Worm (Caenorhabditis elegans) whole organism, L4 larva: ENCODE data around the gene srz-66.

Experiments
- D1046.2 ChIP-seq: fragments of 200-800 bp; sonication (Bioruptor generic); IDR thresholded peaks from 2 replicates; pipeline ENCODE4 v1.3.6; 2022; ENCODE audit warnings: missing genetic modification characterization, missing compliant biosample characterization
- F10B5.3 ChIP-seq: sonication (generic microtip); optimal IDR thresholded peaks from 2 replicates; lab custom pipeline; 2016; ENCODE audit warnings: mild to moderate bottlenecking, missing genetic modification characterization, missing compliant biosample characterization
- T20F7.1 ChIP-seq: fragments of 200-800 bp; sonication (Bioruptor generic); optimal IDR thresholded peaks from 2 replicates; lab custom pipeline; 2018; ENCODE audit warnings: mild to moderate bottlenecking, missing genetic modification characterization, missing compliant biosample characterization
- Y75B8A.6 ChIP-seq: fragments of 200-800 bp; sonication (Bioruptor generic); IDR thresholded peaks from 2 replicates; pipeline ENCODE4 v1.3.6; 2022; ENCODE audit warnings: missing genetic modification reagents, missing genetic modification characterization, missing compliant biosample characterization
- aha-1 ChIP-seq: fragments of 150-350 bp; peaks from one replicate; lab custom pipeline; 2014; ENCODE audit warnings: missing biosample characterization, missing genetic modification characterization
- aly-2 ChIP-seq: sonication (generic microtip); optimal IDR thresholded peaks from 2 replicates; lab custom pipeline; 2018; ENCODE audit warnings: missing biosample characterization, missing genetic modification characterization
- arid-1 ChIP-seq: fragments of 200-800 bp; sonication (Bioruptor generic); conservative IDR thresholded peaks from 2 replicates; pipeline ENCODE4 v1.3.6; 2022; ENCODE audit warnings: missing genetic modification reagents, missing genetic modification characterization, missing compliant biosample characterization
- attf-4 ChIP-seq: sonication (generic microtip); optimal IDR thresholded peaks from 3 replicates; lab custom pipeline; 2017; ENCODE audit warnings: missing biosample characterization, missing genetic modification characterization
- ceh-44 ChIP-seq: fragments of 200-800 bp; sonication (Bioruptor generic); IDR thresholded peaks from 2 replicates; pipeline ENCODE4 v1.3.6; 2022; ENCODE audit warnings: missing genetic modification reagents, missing genetic modification characterization, missing compliant biosample characterization
- daf-19 ChIP-seq: fragments of 200-800 bp; sonication (Bioruptor generic); conservative IDR thresholded peaks from 2 replicates; pipeline ENCODE4 v1.3.6; 2022; ENCODE audit warnings: missing genetic modification characterization, missing compliant biosample characterization
- dmd-6 ChIP-seq: fragments of 200-800 bp; sonication (Bioruptor generic); IDR thresholded peaks from 2 replicates; pipeline ENCODE4 v1.3.6; 2022; ENCODE audit warnings: missing genetic modification reagents, missing genetic modification characterization, missing compliant biosample characterization
- dmd-9 ChIP-seq: fragments of 200-800 bp; sonication (Bioruptor generic); IDR thresholded peaks from 2 replicates; pipeline ENCODE4 v1.3.6; 2022; ENCODE audit warnings: missing genetic modification reagents, missing genetic modification characterization, missing compliant biosample characterization
- duxl-1 ChIP-seq: sonication (generic microtip); optimal IDR thresholded peaks from 2 replicates; lab custom pipeline; 2016; ENCODE audit warnings: mild to moderate bottlenecking, missing genetic modification characterization, moderate library complexity, missing compliant biosample characterization; ENCODE audit not compliant: poor library complexity
- lin-38 ChIP-seq: fragments of 200-800 bp; sonication (Bioruptor generic); IDR thresholded peaks from 2 replicates; pipeline ENCODE4 v1.3.6; 2022; ENCODE audit warnings: missing genetic modification reagents, missing genetic modification characterization, missing compliant biosample characterization
- lsy-2 ChIP-seq, 2 experiments: fragments of 150-350 bp in 1 of 2; sonication (generic microtip) in 1 of 2; optimal IDR thresholded peaks; 2 replicates each; lab custom pipeline; 2014 to 2017; ENCODE audit warnings: missing biosample characterization in 2 of 2, missing genetic modification characterization in 2 of 2
- madf-5 ChIP-seq, 2 experiments: fragments of 200-800 bp; sonication (Bioruptor generic); IDR thresholded peaks; 2 replicates each; pipeline ENCODE4 v1.3.6; 2022; ENCODE audit warnings: missing compliant biosample characterization in 2 of 2, missing genetic modification characterization in 2 of 2
- madf-9 ChIP-seq: fragments of 200-800 bp; sonication (Bioruptor generic); conservative IDR thresholded peaks from 2 replicates; pipeline ENCODE4 v1.3.6; 2022; ENCODE audit warnings: missing genetic modification reagents, missing genetic modification characterization, missing compliant biosample characterization
- mep-1 ChIP-seq: fragments of 150-350 bp; sonication (generic microtip); optimal IDR thresholded peaks from 3 replicates; lab custom pipeline; 2014; ENCODE audit warnings: missing biosample characterization, missing genetic modification characterization
- nhr-11 ChIP-seq: fragments of 150-350 bp; optimal IDR thresholded peaks from 2 replicates; lab custom pipeline; 2014; ENCODE audit warnings: missing biosample characterization, missing genetic modification characterization
- php-3 ChIP-seq: fragments of 200-800 bp; sonication (Bioruptor generic); IDR thresholded peaks from 2 replicates; pipeline ENCODE4 v1.3.6; 2022; ENCODE audit warnings: missing genetic modification reagents, missing genetic modification characterization, missing compliant biosample characterization
- saeg-2 ChIP-seq: fragments of 200-800 bp; sonication (Bioruptor generic); IDR thresholded peaks from 2 replicates; pipeline ENCODE4 v1.3.6; 2022; ENCODE audit warnings: missing genetic modification reagents, missing genetic modification characterization, missing compliant biosample characterization
- sdz-12 ChIP-seq: fragments of 200-800 bp; sonication (Bioruptor generic); optimal IDR thresholded peaks from 2 replicates; lab custom pipeline; 2018; ENCODE audit warnings: mild to moderate bottlenecking, missing genetic modification characterization, missing compliant biosample characterization
- set-16 ChIP-seq: fragments of 200-800 bp; sonication (Bioruptor generic); IDR thresholded peaks from 2 replicates; pipeline ENCODE4 v1.3.6; 2022; ENCODE audit warnings: missing genetic modification reagents, missing genetic modification characterization, missing compliant biosample characterization
- zip-11 ChIP-seq: fragments of 200-800 bp; sonication (Bioruptor generic); IDR thresholded peaks from 2 replicates; pipeline ENCODE4 v1.3.6; 2022; ENCODE audit warnings: missing genetic modification characterization, missing compliant biosample characterization
- ztf-7 ChIP-seq: fragments of 150-350 bp; optimal IDR thresholded peaks from 2 replicates; lab custom pipeline; 2014; ENCODE audit warnings: missing biosample characterization, missing genetic modification characterization

srz-66 gene

DNA sequence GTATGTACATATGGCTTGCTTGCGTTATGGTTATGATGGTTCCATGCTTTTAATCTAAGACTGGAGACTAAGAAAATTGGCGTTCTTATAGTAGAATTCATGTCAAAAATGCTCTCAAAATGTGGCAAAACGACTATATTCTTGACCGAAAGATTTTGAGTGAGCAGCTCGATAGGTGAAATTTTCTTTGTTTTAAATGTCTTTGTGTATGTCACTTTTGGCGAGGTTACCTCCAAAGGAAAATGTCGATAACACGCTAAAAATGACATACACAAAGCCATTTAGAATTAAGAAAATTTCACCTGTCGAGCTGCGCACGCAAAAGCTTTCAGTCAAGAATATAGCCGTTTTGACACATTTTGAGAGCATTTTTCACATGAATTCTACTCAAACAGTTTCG is at the start of gene srz-66:
Gene srz-66, minus strand, starts transcription at position 101 of the 400 bp plus-strand sequence.
- TF ChIP-seq mep-1 (tag; lab: Kevin White, UChicago) (no peak), arid-1 (no peak)

DNA sequence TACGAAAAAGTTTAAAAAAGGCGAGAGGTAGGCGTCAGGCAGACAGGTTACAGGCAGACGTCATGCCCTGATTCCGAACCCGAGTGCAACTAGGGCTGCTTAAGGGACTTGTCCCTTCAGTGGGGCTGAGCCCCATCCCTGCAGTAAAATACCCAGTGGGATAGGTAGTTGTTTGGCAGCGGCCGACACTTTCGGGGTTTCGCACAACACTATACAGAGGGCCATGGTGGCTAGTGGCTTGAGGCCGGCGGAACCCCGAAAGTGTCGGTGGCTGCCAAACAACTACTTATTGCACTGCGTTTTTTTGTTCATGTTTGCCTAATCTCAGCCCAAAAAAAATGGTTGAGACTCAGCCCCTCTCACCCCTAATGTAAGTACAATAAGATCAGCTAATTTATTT is 48.2 kb upstream of the srz-66 start:
- TF ChIP-seq nhr-11 (tag; lab: Kevin White, UChicago) (no peak), set-16 (GFP tag; lab: Robert Waterston, UW) (no peak), madf-5 (GFP tag; IDR thresholded peaks at IDR 0.05; lab: Robert Waterston, UW) (0 out of 4 replicates have a peak, but pooled peaks of 1 of the 2 experiments have one; percentile 12)

ce11 chrV:17212743-17213142 is 45.4 kb upstream of the srz-66 start, which contains the start of gene srh-113:
TSS of gene srh-113 (plus strand) at chrV:17213043.
- no peak for TF ChIP-seq ceh-44 (GFP tag; lab: Robert Waterston, UW)
- TF ChIP-seq T20F7.1 (GFP tag; lab: Kevin White, UChicago): no peak
- TF ChIP-seq zip-11 (GFP tag; lab: Robert Waterston, UW): no peak
- no peak for TF ChIP-seq php-3
- TF ChIP-seq sdz-12 (GFP tag; lab: Kevin White, UChicago): no peak
- no peak for TF ChIP-seq madf-9 (GFP tag; lab: Robert Waterston, UW)
- TF ChIP-seq, all 104 proteins: peak for 0

ce11 chrV:17211989-17212731 is 44.8 kb upstream of the srz-66 start, which contains the start of gene srh-236:
TSS of gene srh-236 (minus strand) at chrV:17212039.
- TF ChIP-seq saeg-2 (GFP tag; lab: Robert Waterston, UW) (no peak), set-16 (GFP tag; lab: Robert Waterston, UW) (peak; percentile 86)

DNA sequence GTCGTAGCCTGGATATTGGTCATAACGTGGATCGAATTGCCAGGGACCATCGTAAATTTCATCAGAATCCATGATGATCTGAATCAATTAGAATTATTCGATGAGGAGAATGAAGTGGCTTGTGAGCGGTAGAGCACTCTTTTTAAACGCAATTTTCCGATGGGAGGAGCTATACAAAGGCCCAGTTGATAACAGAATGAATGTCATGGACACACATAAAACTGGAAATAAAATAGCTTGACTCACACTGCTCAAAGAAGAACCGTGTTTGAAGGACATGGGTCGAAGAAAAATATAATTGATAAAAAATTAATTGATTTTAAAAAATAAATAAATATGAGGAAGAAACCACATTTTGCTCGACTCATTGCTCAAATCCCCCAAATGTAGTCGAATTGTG is 40.7 kb upstream of the srz-66 start, which contains the start of gene Y68A4A.13:
Gene Y68A4A.13, minus strand, starts transcription at position 101 of the 400 bp plus-strand sequence.
- TF ChIP-seq D1046.2 (no peak), aha-1 (tag; lab: Kevin White, UChicago) (peak; percentile 44)

ce11 chrV:17206469-17206868 is 39.1 kb upstream of the srz-66 start:
- TF ChIP-seq set-16 (GFP tag; lab: Robert Waterston, UW) (peak; percentile 92), ztf-7 (tag; lab: Kevin White, UChicago) (no peak)
- TF ChIP-seq, all 104 proteins: peak for 1

DNA sequence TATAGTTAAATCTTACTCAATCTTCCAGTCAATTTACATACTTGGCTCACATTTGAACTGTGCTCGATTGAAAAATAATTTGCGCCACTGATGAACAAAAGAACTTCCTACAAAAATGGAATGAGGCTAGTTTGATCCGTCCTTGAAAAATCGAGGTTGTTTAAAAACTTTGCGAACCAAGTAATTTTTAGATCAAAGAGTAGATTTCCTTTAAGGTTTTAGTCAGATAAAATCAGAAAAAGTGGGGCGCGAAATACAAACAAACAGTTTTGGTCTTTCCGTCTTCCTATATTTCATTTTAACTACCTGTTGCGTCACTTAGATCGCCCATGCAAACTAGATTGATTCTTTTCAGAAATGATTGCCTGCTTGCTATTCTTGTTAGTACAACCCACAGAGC is 34.5 kb upstream of the srz-66 start, which contains the start of gene Y68A4A.10:
Gene Y68A4A.10, plus strand, starts transcription at position 301 of the 400 bp plus-strand sequence.
- TF ChIP-seq aha-1 (tag; lab: Kevin White, UChicago) (peak; percentile 8), lin-38 (GFP tag; lab: Robert Waterston, UW) (no peak)
- TF ChIP-seq, all 104 proteins: peak for 1

ce11 chrV:17198926-17199325 is 31.6 kb upstream of the srz-66 start, which contains the start of gene srz-96:
TSS of gene srz-96 (plus strand) at chrV:17199226.
- TF ChIP-seq aly-2 (tag; lab: Kevin White, UChicago) (no peak), lsy-2 (tag; optimal IDR thresholded peaks at IDR 0.05; lab: Kevin White, UChicago) (no peak), F10B5.3 (tag; lab: Kevin White, UChicago) (no peak), dmd-9 (GFP tag; lab: Robert Waterston, UW) (no peak), duxl-1 (tag; lab: Kevin White, UChicago) (no peak), attf-4 (tag; lab: Kevin White, UChicago) (no peak), dmd-6 (GFP tag; lab: Robert Waterston, UW) (no peak), saeg-2 (GFP tag; lab: Robert Waterston, UW) (no peak), daf-19 (no peak), ztf-7 (tag; lab: Kevin White, UChicago) (no peak), Y75B8A.6 (GFP tag; lab: Robert Waterston, UW) (no peak)
- TF ChIP-seq, all 104 proteins: peak for 0
